Worm (Caenorhabditis elegans) whole organism, early embryonic: ENCODE measurements around the gene kin-33.

Experiments
- B0310.2 ChIP-seq: sonication (generic microtip); optimal IDR thresholded peaks from 2 replicates; lab custom pipeline; 2016; ENCODE audit warnings: mild to moderate bottlenecking, missing genetic modification characterization, missing compliant biosample characterization
- F13C5.2 ChIP-seq: sonication (generic microtip); optimal IDR thresholded peaks from 2 replicates; lab custom pipeline; 2017; ENCODE audit warnings: mild to moderate bottlenecking, missing genetic modification characterization, inconsistent platforms, missing compliant biosample characterization
- aly-1 ChIP-seq: sonication (generic microtip); optimal IDR thresholded peaks from 2 replicates; lab custom pipeline; 2016; ENCODE audit warnings: missing genetic modification characterization, missing compliant biosample characterization
- ama-1 ChIP-seq: fragments of 150-350 bp; optimal IDR thresholded peaks from 2 replicates; lab custom pipeline; 2014
- ceh-13 ChIP-seq: fragments of 200-800 bp; sonication (Bioruptor generic); optimal IDR thresholded peaks from 2 replicates; lab custom pipeline; 2018; ENCODE audit warnings: mild to moderate bottlenecking, missing genetic modification characterization, missing compliant biosample characterization
- ceh-36 ChIP-seq: sonication (generic microtip); optimal IDR thresholded peaks from 2 replicates; lab custom pipeline; 2016; ENCODE audit warnings: missing genetic modification characterization, inconsistent platforms, missing compliant biosample characterization
- ets-7 ChIP-seq: sonication (generic microtip); optimal IDR thresholded peaks from 2 replicates; lab custom pipeline; 2016; ENCODE audit warnings: missing genotype, missing genetic modification characterization, missing compliant biosample characterization
- flt-1 ChIP-seq: fragments of 200-800 bp; sonication (Bioruptor generic); IDR thresholded peaks from 2 replicates; pipeline ENCODE4 v1.3.6; 2022; ENCODE audit warnings: missing genetic modification characterization, missing compliant biosample characterization
- hmbx-1 ChIP-seq: sonication (generic microtip); optimal IDR thresholded peaks from 2 replicates; lab custom pipeline; 2016; ENCODE audit warnings: mild to moderate bottlenecking, missing genetic modification characterization, missing compliant biosample characterization
- hmg-4 ChIP-seq: fragments of 200-800 bp; sonication (Bioruptor generic); optimal IDR thresholded peaks from 2 replicates; lab custom pipeline; 2018; ENCODE audit warnings: mild to moderate bottlenecking, missing genetic modification characterization, missing compliant biosample characterization
- hnd-1 ChIP-seq: sonication (generic microtip); optimal IDR thresholded peaks from 2 replicates; lab custom pipeline; 2016; ENCODE audit warnings: missing genetic modification characterization, missing compliant biosample characterization
- pes-1 ChIP-seq: fragments of 200-800 bp; sonication (Bioruptor generic); IDR thresholded peaks from 2 replicates; pipeline ENCODE4 v1.3.6; 2022; ENCODE audit warnings: missing genetic modification reagents, missing genetic modification characterization, missing compliant biosample characterization
- scrt-1 ChIP-seq: fragments of 200-800 bp; sonication (Bioruptor generic); IDR thresholded peaks from 2 replicates; pipeline ENCODE4 v1.3.6; 2022; ENCODE audit warnings: missing genetic modification characterization, missing compliant biosample characterization
- sea-1 ChIP-seq: fragments of 200-800 bp; sonication (Bioruptor generic); conservative IDR thresholded peaks from 2 replicates; pipeline ENCODE4 v1.3.6; 2022; ENCODE audit warnings: missing genetic modification characterization, missing compliant biosample characterization
- tbx-11 ChIP-seq: fragments of 200-800 bp; sonication (Bioruptor generic); IDR thresholded peaks from 2 replicates; pipeline ENCODE4 v1.3.6; 2022; ENCODE audit warnings: missing genetic modification characterization, missing compliant biosample characterization
- tbx-37 ChIP-seq: fragments of 200-800 bp; sonication (Bioruptor generic); conservative IDR thresholded peaks from 2 replicates; pipeline ENCODE4 v1.3.6; 2022; ENCODE audit warnings: missing genetic modification reagents, missing genetic modification characterization, missing compliant biosample characterization
- tra-4 ChIP-seq: sonication (generic microtip); optimal IDR thresholded peaks from 2 replicates; lab custom pipeline; 2017; ENCODE audit warnings: missing genetic modification characterization, missing compliant biosample characterization

The kin-33 gene

DNA sequence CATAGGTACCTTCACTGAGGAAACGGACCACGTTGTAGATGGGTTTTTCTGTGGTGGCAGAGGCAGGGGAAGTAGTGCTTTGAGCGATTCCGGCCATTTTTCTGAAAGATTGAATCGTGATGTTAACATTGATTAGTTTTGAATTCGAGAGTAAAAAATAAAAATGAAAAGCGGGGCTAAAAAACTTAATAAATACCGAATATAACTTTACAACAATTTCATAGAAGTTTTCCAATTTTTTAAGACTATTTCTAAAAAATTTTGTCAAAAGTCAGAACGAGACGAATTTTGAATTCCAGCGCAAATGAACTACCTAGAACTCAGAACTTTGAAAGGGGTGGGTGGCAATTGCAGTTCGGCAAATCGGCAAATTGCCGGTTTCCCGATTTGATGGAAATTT is at the start of gene kin-33:
Gene kin-33 (minus strand): TSS at position 101 of the 400 bp plus-strand sequence.
- TF ChIP-seq B0310.2 = no peak
- no peak for TF ChIP-seq ceh-13
- no peak for TF ChIP-seq aly-1 (tag; lab: Kevin White, UChicago)

DNA sequence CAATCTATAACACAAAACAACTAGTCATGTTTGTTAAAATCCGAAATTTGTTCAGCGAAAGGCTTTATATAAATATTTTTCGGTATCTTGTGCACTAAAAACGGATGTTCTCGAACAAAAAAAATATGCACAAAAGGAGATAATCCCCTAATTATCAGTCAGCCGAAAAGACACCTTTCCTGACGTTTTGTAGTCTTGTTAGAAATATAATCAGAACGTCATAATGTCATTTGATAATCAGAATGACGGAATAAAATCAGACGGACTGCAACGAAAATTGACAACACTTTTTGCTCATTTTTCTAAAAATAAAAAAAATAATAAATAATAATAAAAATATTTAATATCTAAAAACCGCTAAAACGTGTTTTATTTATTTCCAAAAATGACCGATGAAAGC is 49.5 kb upstream of the kin-33 start:
- TF ChIP-seq F13C5.2 (no peak), ama-1 (lab: Kevin White, UChicago) (no peak), scrt-1 (no peak), ceh-13 (no peak), hmbx-1 (tag; lab: Kevin White, UChicago) (no peak), ceh-36 (tag; lab: Kevin White, UChicago) (no peak), tra-4 (no peak), hmg-4 (no peak), aly-1 (tag; lab: Kevin White, UChicago) (no peak), pes-1 (GFP tag; lab: Robert Waterston, UW) (no peak), B0310.2 (no peak), sea-1 (GFP tag; lab: Robert Waterston, UW) (no peak), ets-7 (no peak)

DNA sequence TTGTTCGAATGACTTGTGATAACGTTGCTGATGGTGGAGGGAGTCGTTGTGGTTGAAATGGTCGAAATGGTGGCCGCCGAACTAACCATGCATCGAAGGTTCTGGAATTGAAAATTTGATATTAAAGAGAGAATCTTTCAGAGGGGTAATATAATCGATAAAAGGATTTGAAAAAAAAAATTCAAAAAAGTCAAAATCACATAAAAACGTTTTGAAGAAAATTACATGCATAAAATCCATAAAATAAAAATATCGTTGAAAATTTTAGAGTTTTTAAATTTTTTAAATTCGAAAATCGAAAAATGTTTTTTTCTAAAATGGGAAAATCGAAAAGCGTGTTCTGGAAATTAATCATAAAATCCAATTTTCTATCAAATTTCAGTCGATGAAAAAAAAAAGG is 47.1 kb upstream of the kin-33 start, which contains the start of gene npr-5:
Gene npr-5 (minus strand): TSS at position 101 of the 400 bp plus-strand sequence.
- no peak for TF ChIP-seq sea-1 (GFP tag; lab: Robert Waterston, UW)
- no peak for TF ChIP-seq ets-7
- no peak for TF ChIP-seq pes-1 (GFP tag; lab: Robert Waterston, UW)
- TF ChIP-seq B0310.2 = no peak

DNA sequence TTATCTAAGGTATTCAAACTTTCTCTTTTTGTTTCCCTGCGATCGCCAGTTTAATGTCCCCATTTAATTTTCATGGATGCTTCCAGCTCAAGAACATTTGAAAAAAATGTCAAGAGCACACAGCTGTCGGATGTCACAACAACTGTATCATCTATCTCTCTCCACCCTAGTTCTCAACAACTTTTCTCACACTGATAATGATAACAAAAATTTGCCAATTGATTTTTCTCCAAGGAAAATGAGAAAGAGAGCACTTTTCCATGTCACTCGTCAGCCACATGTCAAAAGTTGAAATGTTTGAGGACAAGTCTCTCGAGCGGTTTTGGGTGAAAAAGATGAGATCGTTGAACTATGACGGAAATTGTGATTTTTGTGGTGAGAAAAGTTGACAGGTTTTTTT is 46.6 kb upstream of the kin-33 start:
- TF ChIP-seq tbx-11 (GFP tag; lab: Robert Waterston, UW) (no peak), ama-1 (lab: Kevin White, UChicago) (no peak), ceh-36 (tag; lab: Kevin White, UChicago) (no peak), ets-7 (no peak), tbx-37 (GFP tag; lab: Robert Waterston, UW) (no peak), sea-1 (GFP tag; lab: Robert Waterston, UW) (no peak), ceh-13 (no peak), tra-4 (no peak), hmg-4 (no peak), pes-1 (GFP tag; lab: Robert Waterston, UW) (no peak)

DNA sequence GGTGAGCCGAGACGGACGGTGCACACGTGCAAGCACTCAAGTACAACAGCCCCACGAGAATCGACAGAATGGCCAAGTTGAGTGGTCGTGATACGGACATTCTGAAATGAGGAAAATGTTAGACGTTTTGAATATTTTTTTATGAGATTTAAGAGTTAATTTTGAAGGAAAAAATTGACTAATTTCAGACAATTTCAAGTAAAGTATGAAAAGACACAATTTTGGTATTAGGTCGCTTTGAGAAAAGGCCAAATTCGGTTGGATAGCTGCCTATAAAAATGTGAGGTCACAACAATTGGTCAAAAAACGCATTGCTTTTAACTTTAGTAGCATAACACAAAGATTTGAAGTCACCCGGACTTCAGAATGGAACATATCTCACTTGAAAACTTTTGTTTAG is 38.4 kb upstream of the kin-33 start, which contains the start of gene nlp-70:
Gene nlp-70 (minus strand): TSS at position 101 of the 400 bp plus-strand sequence.
- TF ChIP-seq hmg-4 (no peak), ceh-13 (no peak), hmbx-1 (tag; lab: Kevin White, UChicago) (no peak), ama-1 (lab: Kevin White, UChicago) (no peak), tbx-11 (GFP tag; lab: Robert Waterston, UW) (no peak), sea-1 (GFP tag; lab: Robert Waterston, UW) (no peak), flt-1 (no peak), hnd-1 (tag; lab: Kevin White, UChicago) (no peak)

DNA sequence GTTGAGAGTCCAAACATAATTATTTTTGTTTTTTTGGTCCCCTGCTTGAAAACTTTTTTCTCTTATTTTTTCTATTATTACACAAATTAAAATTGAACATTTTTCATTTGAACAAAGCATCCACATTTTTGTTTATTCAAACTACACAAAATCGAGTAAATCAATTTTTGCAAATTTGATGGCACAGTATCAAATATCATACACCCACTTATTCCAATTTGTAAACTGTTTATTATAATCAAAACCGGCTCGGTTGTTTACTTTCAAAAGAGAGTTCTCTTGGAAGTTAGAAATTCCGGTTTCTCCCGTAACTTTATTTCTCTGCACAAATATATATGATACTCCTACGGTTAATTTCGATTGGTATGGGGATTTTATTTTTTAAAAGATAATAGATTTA is 33.5 kb upstream of the kin-33 start, which contains the start of gene lgc-26:
Gene lgc-26 (plus strand): TSS at position 301 of the 400 bp plus-strand sequence.
- TF ChIP-seq ceh-13 (no peak), hmg-4 (no peak), flt-1 (no peak), sea-1 (GFP tag; lab: Robert Waterston, UW) (no peak), ceh-36 (tag; lab: Kevin White, UChicago) (no peak), scrt-1 (no peak)

DNA sequence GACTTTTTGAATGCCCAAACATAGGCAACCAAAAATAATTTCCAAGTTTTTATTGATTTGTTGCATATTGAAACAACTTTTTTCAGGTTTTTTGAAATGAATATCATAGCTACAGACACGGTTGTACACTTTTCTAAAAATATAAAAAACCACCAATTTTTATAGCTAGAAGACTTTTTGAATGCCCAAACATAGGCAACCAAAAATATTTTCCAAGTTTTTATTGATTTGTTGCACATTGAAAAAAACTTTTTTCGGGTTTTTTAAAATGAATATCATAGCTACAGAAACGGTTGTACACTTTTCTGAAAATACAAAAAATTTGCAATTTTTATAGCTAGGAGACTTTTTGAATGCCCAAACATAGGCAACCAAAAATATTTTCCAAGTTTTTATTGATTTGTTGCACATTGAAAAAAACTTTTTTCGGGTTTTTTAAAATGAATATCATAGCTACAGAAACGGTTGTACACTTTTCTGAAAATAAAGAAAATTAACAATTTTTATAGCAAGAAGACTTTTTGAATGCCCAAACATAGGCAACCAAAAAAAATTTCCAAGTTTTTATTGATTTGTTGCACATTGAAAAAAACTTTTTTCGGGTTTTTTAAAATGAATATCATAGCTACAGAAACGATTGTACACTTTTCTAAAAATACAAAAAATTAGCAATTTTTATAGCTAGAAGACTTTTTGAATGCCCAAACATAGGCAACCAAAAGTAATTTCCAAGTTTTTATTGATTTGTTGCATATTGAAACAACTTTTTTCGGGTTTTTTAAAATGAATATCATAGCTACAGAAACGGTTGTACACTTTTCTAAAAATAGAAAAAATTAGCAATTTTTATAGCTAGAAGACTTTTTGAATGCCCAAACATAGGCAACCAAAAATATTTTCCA is 30.8 kb upstream of the kin-33 start:
- TF ChIP-seq hnd-1 (tag; lab: Kevin White, UChicago) (peak; percentile 24), tra-4 (peak; percentile 28)

DNA sequence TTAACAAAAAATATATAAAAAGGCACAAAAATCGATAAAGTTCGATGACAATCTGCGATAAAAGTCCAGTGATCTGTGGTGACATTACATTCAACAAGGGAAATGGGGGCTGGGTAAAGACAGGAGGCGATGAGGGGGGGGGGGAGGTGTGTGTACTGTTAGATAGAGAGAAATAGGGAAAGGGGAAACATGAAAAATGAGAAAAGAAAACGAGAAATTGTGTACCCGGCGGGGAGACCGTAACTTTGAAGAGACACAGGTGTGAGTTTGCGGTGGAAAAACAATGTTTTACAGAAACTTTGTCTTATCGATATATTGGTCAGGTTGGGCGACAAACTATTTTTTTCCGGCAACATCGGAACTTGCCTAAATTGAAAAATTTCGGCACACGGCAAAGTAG is 25.9 kb upstream of the kin-33 start:
- TF ChIP-seq hmg-4 (no peak), tbx-11 (GFP tag; lab: Robert Waterston, UW) (0 out of 2 replicates have a peak, but pooled peaks have one; percentile 28)

DNA sequence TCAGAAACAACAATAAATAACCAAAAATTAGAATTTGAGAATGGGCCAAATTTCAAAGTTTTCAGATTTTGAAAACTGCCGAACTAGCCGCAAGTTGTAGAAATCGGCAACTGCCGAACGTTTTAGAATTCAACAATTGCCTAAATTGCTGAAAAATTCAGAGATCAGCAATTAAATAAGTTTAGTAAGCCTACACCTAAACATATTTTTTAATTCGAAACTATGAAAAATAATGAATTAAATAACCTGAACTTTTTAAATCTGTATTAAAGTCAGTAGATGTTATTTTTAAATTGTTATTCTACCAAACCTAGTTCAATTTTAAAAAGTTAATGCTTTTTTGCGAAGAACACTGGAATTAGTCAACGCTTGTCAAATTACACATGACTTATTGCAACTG is 24.3 kb upstream of the kin-33 start, which contains the start of gene nhr-204:
Gene nhr-204 (minus strand): TSS at position 101 of the 400 bp plus-strand sequence.
- no peak for TF ChIP-seq ets-7
- no peak for TF ChIP-seq ceh-13
- TF ChIP-seq ama-1 (lab: Kevin White, UChicago) = no peak
- no peak for TF ChIP-seq scrt-1
- TF ChIP-seq B0310.2 = no peak
- no peak for TF ChIP-seq aly-1 (tag; lab: Kevin White, UChicago)
